Worm (Caenorhabditis elegans): ENCODE results near the gene T07F8.1.
A peak's percentile ranks its signal among the peaks of the same experiment; 100 is the strongest.

The T07F8.1 gene

ce11 chrII:7161512-7161911 lies 13.3 kb downstream of the T07F8.1 start, which contains the start of gene C27H5.12:
TSS of gene C27H5.12 (minus strand) at chrII:7161612.
- TF ChIP-seq dao-5 (tag; optimal IDR thresholded peaks at IDR 0.05): no peak
- TF ChIP-seq him-1 (tag; optimal IDR thresholded peaks at IDR 0.05): no peak
- no peak for TF ChIP-seq W03F9.2 (tag; optimal IDR thresholded peaks at IDR 0.05)

- TF ChIP-seq dao-5 (tag; optimal IDR thresholded peaks at IDR 0.05) (no peak), W03F9.2 (tag; optimal IDR thresholded peaks at IDR 0.05) (no peak), him-1 (tag; optimal IDR thresholded peaks at IDR 0.05) (no peak)
These were observed 17.6 kb downstream of the T07F8.1 start, which contains the start of gene mfsd-13.2 for ce11 chrII:7165749-7166148. TSS of gene mfsd-13.2 (minus strand) at chrII:7165849.

- no peak for TF ChIP-seq W03F9.2 (tag; optimal IDR thresholded peaks at IDR 0.05)
- no peak for TF ChIP-seq him-1 (tag; optimal IDR thresholded peaks at IDR 0.05)
- no peak for TF ChIP-seq dao-5 (tag; optimal IDR thresholded peaks at IDR 0.05)
These were observed 18.6 kb downstream of the T07F8.1 start for ce11 chrII:7166768-7167167.

ce11 chrII:7168712-7169111 lies 20.5 kb downstream of the T07F8.1 start, which contains the start of gene col-36:
TSS of gene col-36 (minus strand) at chrII:7168812.
- no peak for TF ChIP-seq dao-5 (tag; optimal IDR thresholded peaks at IDR 0.05)
- TF ChIP-seq W03F9.2 (tag; optimal IDR thresholded peaks at IDR 0.05): no peak
- no peak for TF ChIP-seq him-1 (tag; optimal IDR thresholded peaks at IDR 0.05)

ce11 chrII:7171305-7171998 lies 23.3 kb downstream of the T07F8.1 start, which contains the start of gene dyf-13:
TSS of gene dyf-13 (minus strand) at chrII:7171355.
- TF ChIP-seq him-1 (tag; optimal IDR thresholded peaks at IDR 0.05) (no peak), dao-5 (tag; optimal IDR thresholded peaks at IDR 0.05) (no peak), W03F9.2 (tag; optimal IDR thresholded peaks at IDR 0.05) (no peak)

ce11 chrII:7174843-7175242 lies 26.6 kb downstream of the T07F8.1 start, which contains the start of gene glc-4:
TSS of gene glc-4 (minus strand) at chrII:7174943.
- no peak for TF ChIP-seq dao-5 (tag; optimal IDR thresholded peaks at IDR 0.05)
- TF ChIP-seq him-1 (tag; optimal IDR thresholded peaks at IDR 0.05): no peak
- TF ChIP-seq W03F9.2 (tag; optimal IDR thresholded peaks at IDR 0.05): no peak

ce11 chrII:7176108-7176507 lies 27.9 kb downstream of the T07F8.1 start:
- TF ChIP-seq him-1 (tag; optimal IDR thresholded peaks at IDR 0.05) (no peak), W03F9.2 (tag; optimal IDR thresholded peaks at IDR 0.05) (no peak), dao-5 (tag; optimal IDR thresholded peaks at IDR 0.05) (no peak)

ce11 chrII:7182630-7183029 lies 34.4 kb downstream of the T07F8.1 start:
- TF ChIP-seq W03F9.2 (tag; optimal IDR thresholded peaks at IDR 0.05): no peak
- no peak for TF ChIP-seq him-1 (tag; optimal IDR thresholded peaks at IDR 0.05)
- no peak for TF ChIP-seq dao-5 (tag; optimal IDR thresholded peaks at IDR 0.05)

ce11 chrII:7183493-7184272 lies 35.5 kb downstream of the T07F8.1 start, which contains the start of gene pdl-1:
TSS of gene pdl-1 (plus strand) at chrII:7183801.
- TF ChIP-seq him-1 (tag; optimal IDR thresholded peaks at IDR 0.05) (peak; percentile 80), W03F9.2 (tag; optimal IDR thresholded peaks at IDR 0.05) (peak; percentile 51), dao-5 (tag; optimal IDR thresholded peaks at IDR 0.05) (peak; percentile 94)

ce11 chrII:7186117-7186516 lies 37.9 kb downstream of the T07F8.1 start:
- no peak for TF ChIP-seq him-1 (tag; optimal IDR thresholded peaks at IDR 0.05)
- TF ChIP-seq W03F9.2 (tag; optimal IDR thresholded peaks at IDR 0.05): no peak
- no peak for TF ChIP-seq dao-5 (tag; optimal IDR thresholded peaks at IDR 0.05)

ce11 chrII:7187110-7187509 lies 38.9 kb downstream of the T07F8.1 start, which contains the start of gene C27H5.6:
TSS of gene C27H5.6 (minus strand) at chrII:7187210.
- no peak for TF ChIP-seq him-1 (tag; optimal IDR thresholded peaks at IDR 0.05)

ce11 chrII:7189120-7189519 lies 40.9 kb downstream of the T07F8.1 start, which contains the start of gene E04F6.4:
TSS of gene E04F6.4 (plus strand) at chrII:7189420.
- TF ChIP-seq dao-5 (tag; optimal IDR thresholded peaks at IDR 0.05) (no peak), W03F9.2 (tag; optimal IDR thresholded peaks at IDR 0.05) (no peak), him-1 (tag; optimal IDR thresholded peaks at IDR 0.05) (no peak)

ce11 chrII:7195541-7195940 lies 47.3 kb downstream of the T07F8.1 start, which contains the start of gene acdh-12:
TSS of gene acdh-12 (minus strand) at chrII:7195641.
- TF ChIP-seq W03F9.2 (tag; optimal IDR thresholded peaks at IDR 0.05) (no peak), dao-5 (tag; optimal IDR thresholded peaks at IDR 0.05) (no peak), him-1 (tag; optimal IDR thresholded peaks at IDR 0.05) (no peak)

ce11 chrII:7196040-7196439 lies 47.8 kb downstream of the T07F8.1 start, which contains the start of gene maoc-1:
TSS of gene maoc-1 (plus strand) at chrII:7196276.
- TF ChIP-seq W03F9.2 (tag; optimal IDR thresholded peaks at IDR 0.05) (no peak), him-1 (tag; optimal IDR thresholded peaks at IDR 0.05) (no peak), dao-5 (tag; optimal IDR thresholded peaks at IDR 0.05) (no peak)
